Fruit fly (Drosophila melanogaster) whole organism, prepupa: ENCODE data around the gene CG33635.

Experiments used
- Blimp-1 ChIP-seq: fragments of 200-800 bp; sonication (Bioruptor generic); optimal IDR thresholded peaks from 3 replicates; lab custom pipeline; 2017; ENCODE audit warnings: missing biosample characterization, missing genetic modification characterization, mild to moderate bottlenecking, moderate library complexity, missing genetic modification reagents
- CG10669 ChIP-seq: fragments of 200-800 bp; sonication (Bioruptor generic); optimal IDR thresholded peaks from 3 replicates; lab custom pipeline; 2018; ENCODE audit warnings: missing biosample characterization, mild to moderate bottlenecking, missing genetic modification characterization, moderate library complexity
- CG11294 ChIP-seq: fragments of 200-800 bp; sonication (Bioruptor generic); IDR thresholded peaks from 2 replicates; pipeline ENCODE4 v1.3.6; 2022; ENCODE audit warnings: missing biosample characterization, missing genetic modification characterization
- CG11762 ChIP-seq: fragments of 200-800 bp; sonication (Bioruptor generic); optimal IDR thresholded peaks from 3 replicates; lab custom pipeline; 2016; ENCODE audit warnings: missing biosample characterization, missing genetic modification characterization; ENCODE audit not compliant: insufficient read depth
- CG11902 ChIP-seq: fragments of 200-800 bp; sonication (Bioruptor generic); optimal IDR thresholded peaks from 3 replicates; lab custom pipeline; 2016; ENCODE audit warnings: missing biosample characterization, missing genetic modification characterization
- CG15336 ChIP-seq: fragments of 200-800 bp; sonication (Bioruptor generic); IDR thresholded peaks from 2 replicates; pipeline ENCODE4 v1.3.6; 2022; ENCODE audit warnings: missing biosample characterization, missing genetic modification characterization
- CG1621 ChIP-seq: fragments of 200-800 bp; sonication (Bioruptor generic); optimal IDR thresholded peaks from 3 replicates; lab custom pipeline; 2018; ENCODE audit warnings: missing biosample characterization, mild to moderate bottlenecking, missing genetic modification characterization
- CG16779 ChIP-seq: fragments of 200-800 bp; sonication (Bioruptor generic); optimal IDR thresholded peaks from 3 replicates; lab custom pipeline; 2017; ENCODE audit warnings: missing biosample characterization, mild to moderate bottlenecking, missing genetic modification characterization
- CG3032 ChIP-seq: fragments of 200-800 bp; optimal IDR thresholded peaks from 2 replicates; lab custom pipeline; 2019; ENCODE audit warnings: missing biosample characterization, mild to moderate bottlenecking, missing genetic modification characterization, moderate library complexity
- CG31627 ChIP-seq: fragments of 200-800 bp; sonication (Bioruptor generic); optimal IDR thresholded peaks from 3 replicates; lab custom pipeline; 2016; ENCODE audit warnings: missing biosample characterization, missing genetic modification characterization
- CG32006 ChIP-seq: fragments of 200-800 bp; sonication (Bioruptor generic); optimal IDR thresholded peaks from 3 replicates; lab custom pipeline; 2017; ENCODE audit warnings: missing biosample characterization, mild to moderate bottlenecking, missing genetic modification characterization
- CG34406 ChIP-seq: fragments of 200-800 bp; sonication (Bioruptor generic); optimal IDR thresholded peaks from 3 replicates; lab custom pipeline; 2016; ENCODE audit warnings: missing biosample characterization, missing genetic modification characterization
- CG4318 ChIP-seq: fragments of 200-800 bp; sonication (Bioruptor generic); optimal IDR thresholded peaks from 3 replicates; lab custom pipeline; 2017; ENCODE audit warnings: missing biosample characterization, mild to moderate bottlenecking, missing genetic modification characterization
- CG6163 ChIP-seq: fragments of 200-800 bp; sonication (Bioruptor generic); IDR thresholded peaks from 3 replicates; pipeline ENCODE4 v1.3.6; 2022; ENCODE audit warnings: missing biosample characterization, missing genetic modification characterization
- CG6276 ChIP-seq: fragments of 200-800 bp; sonication (Bioruptor generic); optimal IDR thresholded peaks from 2 replicates; lab custom pipeline; 2017; ENCODE audit warnings: missing biosample characterization, mild to moderate bottlenecking, missing genetic modification characterization
- CG6792 ChIP-seq: fragments of 200-800 bp; sonication (Bioruptor generic); optimal IDR thresholded peaks from 3 replicates; lab custom pipeline; 2016; ENCODE audit warnings: missing biosample characterization, missing genetic modification characterization
- CG7368 ChIP-seq: fragments of 200-800 bp; sonication (Bioruptor generic); optimal IDR thresholded peaks from 3 replicates; lab custom pipeline; 2016; ENCODE audit warnings: missing biosample characterization, missing genetic modification characterization
- CG8119 ChIP-seq: fragments of 200-800 bp; sonication (Bioruptor generic); IDR thresholded peaks from 3 replicates; pipeline ENCODE4 v1.3.6; 2022; ENCODE audit warnings: missing biosample characterization, missing genetic modification characterization
- CG8319 ChIP-seq: fragments of 200-800 bp; sonication (Bioruptor generic); optimal IDR thresholded peaks from 3 replicates; lab custom pipeline; 2016; ENCODE audit warnings: missing biosample characterization, missing genetic modification characterization
- CG9139 ChIP-seq: fragments of 200-800 bp; sonication (Bioruptor generic); optimal IDR thresholded peaks from 3 replicates; lab custom pipeline; 2017; ENCODE audit warnings: missing biosample characterization, mild to moderate bottlenecking, missing genetic modification characterization
- Eip75B ChIP-seq: fragments of 200-800 bp; sonication (Bioruptor generic); optimal IDR thresholded peaks from 3 replicates; lab custom pipeline; 2016; ENCODE audit warnings: missing biosample characterization, missing genetic modification characterization
- Eip78C ChIP-seq: fragments of 200-800 bp; sonication (Bioruptor generic); peaks from one replicate; lab custom pipeline; 2016; ENCODE audit warnings: missing biosample characterization, missing genetic modification characterization
- Ets96B ChIP-seq: fragments of 200-800 bp; optimal IDR thresholded peaks from 2 replicates; lab custom pipeline; 2019; ENCODE audit warnings: missing biosample characterization, mild to moderate bottlenecking, missing genetic modification characterization, moderate library complexity
- Gug ChIP-seq: fragments of 200-800 bp; sonication (Bioruptor generic); IDR thresholded peaks from 2 replicates; pipeline ENCODE4 v1.3.6; 2022; ENCODE audit warnings: missing biosample characterization, missing genetic modification characterization
- Hr38 ChIP-seq: sonication (Bioruptor generic); optimal IDR thresholded peaks from 2 replicates; lab custom pipeline; 2016; ENCODE audit warnings: missing biosample characterization, missing genetic modification characterization
- Hr4 ChIP-seq: fragments of 200-800 bp; sonication (Bioruptor generic); optimal IDR thresholded peaks from 3 replicates; lab custom pipeline; 2016; ENCODE audit warnings: missing biosample characterization, missing genetic modification characterization
- Met ChIP-seq: fragments of 200-800 bp; sonication (Bioruptor generic); optimal IDR thresholded peaks from 3 replicates; lab custom pipeline; 2016; ENCODE audit warnings: missing biosample characterization, missing genetic modification characterization
- OdsH ChIP-seq: fragments of 200-800 bp; sonication (Bioruptor generic); optimal IDR thresholded peaks from 3 replicates; lab custom pipeline; 2016; ENCODE audit warnings: missing biosample characterization, missing genetic modification characterization
- Smox ChIP-seq: fragments of 200-800 bp; sonication (Bioruptor generic); optimal IDR thresholded peaks from 3 replicates; lab custom pipeline; 2016; ENCODE audit warnings: missing biosample characterization, missing genetic modification characterization
- Sox102F ChIP-seq: fragments of 200-800 bp; sonication (Bioruptor generic); optimal IDR thresholded peaks from 2 replicates; lab custom pipeline; 2016; ENCODE audit warnings: missing biosample characterization, mild to moderate bottlenecking, missing genetic modification characterization
- Sox15 ChIP-seq: fragments of 200-800 bp; sonication (Bioruptor generic); optimal IDR thresholded peaks from 3 replicates; lab custom pipeline; 2016; ENCODE audit warnings: missing biosample characterization, missing genetic modification characterization
- achi ChIP-seq: fragments of 200-800 bp; sonication (Bioruptor generic); optimal IDR thresholded peaks from 3 replicates; lab custom pipeline; 2016; ENCODE audit warnings: missing biosample characterization, missing genetic modification characterization
- acj6 ChIP-seq: fragments of 200-800 bp; sonication (Bioruptor generic); optimal IDR thresholded peaks from 3 replicates; lab custom pipeline; 2016; ENCODE audit warnings: missing biosample characterization, missing genetic modification characterization
- cyc ChIP-seq: fragments of 200-800 bp; sonication (Bioruptor generic); optimal IDR thresholded peaks from 3 replicates; lab custom pipeline; 2016; ENCODE audit warnings: missing biosample characterization, missing genetic modification characterization
- dac ChIP-seq: fragments of 200-800 bp; sonication (Bioruptor generic); optimal IDR thresholded peaks from 2 replicates; lab custom pipeline; 2017; ENCODE audit warnings: missing biosample characterization, mild to moderate bottlenecking, missing genetic modification characterization
- dsx ChIP-seq: fragments of 200-800 bp; optimal IDR thresholded peaks from 3 replicates; lab custom pipeline; 2019; ENCODE audit warnings: missing biosample characterization, mild to moderate bottlenecking, missing genetic modification characterization, moderate library complexity; ENCODE audit not compliant: poor library complexity, severe bottlenecking
- eg ChIP-seq: fragments of 200-800 bp; sonication (Bioruptor generic); IDR thresholded peaks from 3 replicates; pipeline ENCODE4 v1.3.6; 2022; ENCODE audit warnings: missing biosample characterization, missing genetic modification characterization
- esn ChIP-seq: fragments of 200-800 bp; sonication (Bioruptor generic); optimal IDR thresholded peaks from 2 replicates; lab custom pipeline; 2016; ENCODE audit warnings: missing biosample characterization, mild to moderate bottlenecking, missing genetic modification characterization, moderate library complexity
- fd59A ChIP-seq: fragments of 200-800 bp; sonication (Bioruptor generic); optimal IDR thresholded peaks from 2 replicates; lab custom pipeline; 2017; ENCODE audit warnings: missing biosample characterization, mild to moderate bottlenecking, missing genetic modification characterization, missing genetic modification reagents
- fd85E ChIP-seq: fragments of 200-800 bp; sonication (Bioruptor generic); optimal IDR thresholded peaks from 3 replicates; lab custom pipeline; 2016; ENCODE audit warnings: missing biosample characterization, missing genetic modification characterization
- fkh ChIP-seq: fragments of 200-800 bp; sonication (Bioruptor generic); optimal IDR thresholded peaks from 3 replicates; lab custom pipeline; 2017; ENCODE audit warnings: missing biosample characterization, mild to moderate bottlenecking, missing genetic modification characterization, moderate library complexity
- lz ChIP-seq: fragments of 200-800 bp; sonication (Bioruptor generic); optimal IDR thresholded peaks from 3 replicates; lab custom pipeline; 2016; ENCODE audit warnings: missing biosample characterization, missing genetic modification characterization
- net ChIP-seq: fragments of 200-800 bp; sonication (Bioruptor generic); optimal IDR thresholded peaks from 3 replicates; lab custom pipeline; 2016; ENCODE audit warnings: missing biosample characterization, missing genetic modification characterization
- pdm3 ChIP-seq: fragments of 200-800 bp; sonication (Bioruptor generic); optimal IDR thresholded peaks from 3 replicates; lab custom pipeline; 2016; ENCODE audit warnings: missing biosample characterization, missing genetic modification characterization
- salr ChIP-seq, 2 experiments: fragments of 200-800 bp; sonication (Bioruptor generic); optimal IDR thresholded peaks; 3 replicates each; lab custom pipeline; 2016 to 2018; ENCODE audit warnings: missing biosample characterization in 2 of 2, missing genetic modification characterization in 2 of 2, mild to moderate bottlenecking in 1 of 2
- spab ChIP-seq: fragments of 200-800 bp; sonication (Bioruptor generic); optimal IDR thresholded peaks from 2 replicates; lab custom pipeline; 2017; ENCODE audit warnings: missing biosample characterization, mild to moderate bottlenecking, missing genetic modification characterization, missing genetic modification reagents
- ss ChIP-seq, 2 experiments: fragments of 200-800 bp; sonication (Bioruptor generic); optimal IDR thresholded peaks; 2 replicates in 1 of 2; 3 replicates in 1 of 2; lab custom pipeline; 2017 to 2018; ENCODE audit warnings: mild to moderate bottlenecking in 2 of 2, missing biosample characterization in 2 of 2, missing genetic modification characterization in 2 of 2, moderate library complexity in 1 of 2
- svp ChIP-seq: fragments of 200-800 bp; sonication (Bioruptor generic); peaks from one replicate; lab custom pipeline; 2016; ENCODE audit warnings: missing biosample characterization, missing genetic modification characterization
- topi ChIP-seq: fragments of 200-800 bp; sonication (Bioruptor generic); optimal IDR thresholded peaks from 3 replicates; lab custom pipeline; 2016; ENCODE audit warnings: missing biosample characterization, missing genetic modification characterization
- vri ChIP-seq: fragments of 200-800 bp; sonication (Bioruptor generic); optimal IDR thresholded peaks from 3 replicates; lab custom pipeline; 2016; ENCODE audit warnings: missing biosample characterization, mild to moderate bottlenecking, missing genetic modification characterization

Gene CG33635

dm6 chr2L:166115-167069 lies 7.9 kb upstream of the CG33635 start:
- TF ChIP-seq CG11902 (GFP tag; lab: Kevin White, UChicago) (no peak), pdm3 (GFP tag; lab: Kevin White, UChicago) (peak; percentile 81), vri (GFP tag; lab: Kevin White, UChicago) (peak; percentile 97), CG8319 (GFP tag; lab: Kevin White, UChicago) (peak; percentile 68), ss (GFP tag; optimal IDR thresholded peaks at IDR 0.05; lab: Kevin White, UChicago) (peak; percentile 98 to 99), CG6792 (GFP tag; lab: Kevin White, UChicago) (peak; percentile 82), Hr38 (GFP tag; lab: Kevin White, UChicago) (peak; percentile 88), CG4318 (GFP tag; lab: Kevin White, UChicago) (peak; percentile 50), CG31627 (GFP tag; lab: Kevin White, UChicago) (no peak), Eip78C (GFP tag; lab: Kevin White, UChicago) (peak; percentile 95), achi (GFP tag; lab: Kevin White, UChicago) (peak; percentile 87), CG3032 (tag; lab: Kevin White, UChicago) (peak; percentile 88), Ets96B (tag; lab: Kevin White, UChicago) (peak; percentile 94), CG34406 (GFP tag; lab: Kevin White, UChicago) (peak; percentile 85), CG15336 (no peak), CG1621 (tag; lab: Kevin White, UChicago) (peak; percentile 94), CG7368 (peak; percentile 89), fd59A (peak; percentile 81), topi (peak; percentile 62), svp (GFP tag; lab: Kevin White, UChicago) (peak; percentile 80), Smox (GFP tag; lab: Kevin White, UChicago) (peak; percentile 69), CG10669 (GFP tag; lab: Kevin White, UChicago) (peak; percentile 90), dsx (GFP tag; lab: Kevin White, UChicago) (peak; percentile 100), fd85E (GFP tag; lab: Kevin White, UChicago) (peak; percentile 88), CG32006 (peak; percentile 94), OdsH (GFP tag; lab: Kevin White, UChicago) (peak; percentile 85), cyc (GFP tag; lab: Kevin White, UChicago) (no peak), Blimp-1 (peak; percentile 66), CG11294 (GFP tag; lab: Robert Waterston, UW) (no peak), lz (peak; percentile 52), net (GFP tag; lab: Kevin White, UChicago) (peak; percentile 96), Sox102F (GFP tag; lab: Kevin White, UChicago) (peak; percentile 88), Sox15 (GFP tag; lab: Kevin White, UChicago) (no peak), CG11762 (GFP tag; lab: Kevin White, UChicago) (peak; percentile 85), Gug (no peak), salr (GFP tag; optimal IDR thresholded peaks at IDR 0.05; lab: Kevin White, UChicago) (peak; percentile 83 to 96), acj6 (peak; percentile 62), CG16779 (peak; percentile 99), CG9139 (peak; percentile 98), dac (GFP tag; lab: Kevin White, UChicago) (peak; percentile 94), CG6163 (GFP tag; lab: Robert Waterston, UW) (no peak), Hr4 (peak; percentile 80), spab (GFP tag; lab: Kevin White, UChicago) (peak; percentile 95), CG6276 (GFP tag; lab: Kevin White, UChicago) (peak; percentile 99), Eip75B (GFP tag; lab: Kevin White, UChicago) (peak; percentile 90), Met (GFP tag; lab: Kevin White, UChicago) (peak; percentile 69), fkh (GFP tag; lab: Kevin White, UChicago) (peak; percentile 100), esn (GFP tag; lab: Kevin White, UChicago) (peak; percentile 69), eg (no peak), CG8119 (GFP tag; lab: Robert Waterston, UW) (no peak)
